Fruit fly (Drosophila melanogaster) Kc167 (cell line): ENCODE measurements around the gene Fbxl7.

Source experiments
- Myc ChIP-seq: fragments of >200 bp; optimal IDR thresholded peaks from 2 replicates; lab custom pipeline; 2017; ENCODE audit warnings: missing external identifiers
- Sin3A ChIP-seq: fragments of >200 bp; optimal IDR thresholded peaks from 2 replicates; lab custom pipeline; 2018; ENCODE audit warnings: missing external identifiers
- h ChIP-seq: fragments of >200 bp; optimal IDR thresholded peaks from 3 replicates; lab custom pipeline; 2018; ENCODE audit warnings: missing external identifiers
- insv ChIP-seq: fragments of >200 bp; optimal IDR thresholded peaks from 3 replicates; lab custom pipeline; 2018; ENCODE audit warnings: missing external identifiers
- psq ChIP-seq: fragments of >200 bp; optimal IDR thresholded peaks from 2 replicates; lab custom pipeline; 2017; ENCODE audit warnings: missing external identifiers
- ttk ChIP-seq: sonication (Bioruptor generic); optimal IDR thresholded peaks from 2 replicates; lab custom pipeline; 2017; ENCODE audit warnings: missing external identifiers

dm6 chr3R:15919367-15920228, 1.1 kb upstream of the Fbxl7 start:
- TF ChIP-seq h (lab: Kevin White, UChicago) (no peak), psq (lab: Kevin White, UChicago) (no peak), insv (lab: Kevin White, UChicago) (no peak), ttk (lab: Kevin White, UChicago) (no peak), Myc (no peak), Sin3A (lab: Kevin White, UChicago) (no peak)
